Worm (Caenorhabditis elegans): ENCODE results near the gene C52B9.10.

Gene C52B9.10

ce11 chrX:4314939-4315338 lies 41.2 kb downstream of the C52B9.10 start:
- no peak for TF ChIP-seq unc-62 (GFP tag; optimal IDR thresholded peaks at IDR 0.05)

DNA sequence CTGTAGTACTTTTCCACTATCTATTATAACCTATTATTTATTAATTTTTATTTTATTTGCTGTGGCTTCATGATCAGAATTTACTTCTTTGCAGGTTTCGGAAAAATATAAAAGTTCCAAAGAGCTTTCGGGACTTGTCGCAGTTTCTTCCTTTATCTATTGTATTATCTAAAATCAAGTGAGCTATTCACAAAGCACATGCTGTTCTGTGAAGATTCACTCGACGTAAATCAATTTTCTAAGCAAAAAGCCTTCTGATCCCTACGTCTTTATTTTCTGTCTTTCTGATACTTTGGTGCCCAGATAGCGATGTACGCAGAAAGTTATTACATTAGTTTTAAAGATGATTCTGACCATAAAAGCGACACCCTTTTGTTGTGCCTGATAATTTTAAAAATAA lies 43.4 kb downstream of the C52B9.10 start:
- TF ChIP-seq unc-62 (GFP tag; optimal IDR thresholded peaks at IDR 0.05) = no peak

DNA sequence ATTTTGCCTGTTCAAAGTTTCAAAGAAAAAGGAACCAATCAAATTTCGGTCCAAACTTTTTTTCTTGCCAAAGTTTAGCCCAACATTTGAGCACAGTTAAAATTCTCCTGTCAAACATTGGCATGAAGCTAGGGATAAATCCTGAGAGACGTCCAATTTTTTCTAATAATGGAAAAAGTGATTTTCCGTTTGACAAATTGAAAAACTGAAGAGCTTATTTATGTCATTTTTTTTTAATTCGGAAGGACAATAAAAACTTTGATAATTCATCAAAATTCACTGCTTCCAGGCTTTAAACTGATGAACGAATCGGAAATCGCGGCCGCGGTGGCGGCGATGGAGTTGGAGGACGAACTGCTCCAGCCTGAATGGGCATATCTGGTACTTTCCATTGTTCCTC lies 46.8 kb downstream of the C52B9.10 start, which contains the start of gene dop-6:
dop-6 (plus strand) TSS at position 301 of the 400 bp plus-strand sequence.
- TF ChIP-seq unc-62 (GFP tag; optimal IDR thresholded peaks at IDR 0.05) = no peak

ce11 chrX:4322847-4323455 lies 49.2 kb downstream of the C52B9.10 start:
- TF ChIP-seq unc-62 (GFP tag; optimal IDR thresholded peaks at IDR 0.05) = no peak

All from whole organism, dauer.